Worm (Caenorhabditis elegans): ENCODE results near the gene col-75.

col-75 gene

ce11 chrII:6449656-6450055, 23.6 kb downstream of the col-75 start, which contains the start of gene nhr-22 (continued):
- TF ChIP-seq ztf-11 (tag; optimal IDR thresholded peaks at IDR 0.05) (no peak), nhr-28 (tag; optimal IDR thresholded peaks at IDR 0.05) (no peak), pqm-1 (tag; optimal IDR thresholded peaks at IDR 0.05) (no peak), fos-1 (tag; optimal IDR thresholded peaks at IDR 0.05) (no peak), lin-14 (GFP tag; optimal IDR thresholded peaks at IDR 0.05) (peak; percentile 29)

- no peak for TF ChIP-seq pag-3 (tag; optimal IDR thresholded peaks at IDR 0.05; ENCODE audit: borderline replicate concordance, insufficient read depth)
- peak; percentile 53 for TF ChIP-seq nhr-85 (tag)
- no peak for TF ChIP-seq mef-2 (tag; optimal IDR thresholded peaks at IDR 0.05)
- TF ChIP-seq pax-3 (tag; optimal IDR thresholded peaks at IDR 0.05): no peak
- TF ChIP-seq lsy-2 (tag; optimal IDR thresholded peaks at IDR 0.05): peak; percentile 68 to 80
- peak in 1 of 2 experiments; percentile 71 for TF ChIP-seq mdl-1 (tag; optimal IDR thresholded peaks at IDR 0.05)
- peak; percentile 41 for TF ChIP-seq skn-1 (tag; optimal IDR thresholded peaks at IDR 0.05)
- peak; percentile 62 for TF ChIP-seq nhr-20 (tag; optimal IDR thresholded peaks at IDR 0.05)
- TF ChIP-seq pqm-1 (tag; optimal IDR thresholded peaks at IDR 0.05): no peak
- TF ChIP-seq lin-14 (GFP tag; optimal IDR thresholded peaks at IDR 0.05): peak; percentile 81
- TF ChIP-seq F16B12.6 (tag; optimal IDR thresholded peaks at IDR 0.05): peak; percentile 41
- TF ChIP-seq ztf-11 (tag; optimal IDR thresholded peaks at IDR 0.05): peak in 1 of 2 experiments; percentile 23
- peak; percentile 59 for TF ChIP-seq rnt-1 (tag; optimal IDR thresholded peaks at IDR 0.05)
- TF ChIP-seq lin-13 (GFP tag; optimal IDR thresholded peaks at IDR 0.05): peak; percentile 44
- TF ChIP-seq snu-23 (GFP tag; optimal IDR thresholded peaks at IDR 0.05): peak; percentile 66
- peak; percentile 35; the same call in 1 of the 2 replicates for TF ChIP-seq nhr-19 (GFP tag; conservative IDR thresholded peaks at IDR 0.05)
- TF ChIP-seq lin-15B (tag; optimal IDR thresholded peaks at IDR 0.05): peak; percentile 27
- TF ChIP-seq nhr-71 (tag; optimal IDR thresholded peaks at IDR 0.05): peak; percentile 59
- peak; percentile 62 to 66 for TF ChIP-seq efl-1 (optimal IDR thresholded peaks at IDR 0.05)
- peak; percentile 65 to 94 for TF ChIP-seq efl-1 (GFP tag; optimal IDR thresholded peaks at IDR 0.05 in 1 of 2)
- TF ChIP-seq blmp-1 (tag; optimal IDR thresholded peaks at IDR 0.05): peak; percentile 70
- peak; percentile 0 for TF ChIP-seq elt-2 (tag; optimal IDR thresholded peaks at IDR 0.05)
- TF ChIP-seq swsn-7 (tag; optimal IDR thresholded peaks at IDR 0.05): peak; percentile 55
- TF ChIP-seq lin-35 (GFP tag; optimal IDR thresholded peaks at IDR 0.05): peak; percentile 60 to 77
- peak; percentile 72 for TF ChIP-seq C16A3.4 (tag; optimal IDR thresholded peaks at IDR 0.05)
- no peak for TF ChIP-seq efl-3 (GFP tag; optimal IDR thresholded peaks at IDR 0.05)
- peak; percentile 85 for TF ChIP-seq mep-1 (tag; optimal IDR thresholded peaks at IDR 0.05)
- peak; percentile 19 for TF ChIP-seq ztf-4 (tag; optimal IDR thresholded peaks at IDR 0.05)
- peak; percentile 40 to 76 (median 61) for TF ChIP-seq dpl-1 (GFP tag; optimal IDR thresholded peaks at IDR 0.05)
- TF ChIP-seq ceh-82 (tag; optimal IDR thresholded peaks at IDR 0.05): peak in 1 of 3 experiments; percentile 25
- TF ChIP-seq xbp-1 (tag; optimal IDR thresholded peaks at IDR 0.05): peak; percentile 31
- no peak for TF ChIP-seq fkh-4 (tag; optimal IDR thresholded peaks at IDR 0.05; ENCODE audit: borderline replicate concordance)
- no peak for TF ChIP-seq fos-1 (tag; optimal IDR thresholded peaks at IDR 0.05)
- TF ChIP-seq unc-86 (tag; optimal IDR thresholded peaks at IDR 0.05): no peak
- peak in 1 of 6 experiments; percentile 30 for TF ChIP-seq elt-3 (tag; optimal IDR thresholded peaks at IDR 0.05)
- TF ChIP-seq nhr-47 (tag; optimal IDR thresholded peaks at IDR 0.05): peak; percentile 10
- no peak for TF ChIP-seq nhr-237 (tag; optimal IDR thresholded peaks at IDR 0.05)
- TF ChIP-seq snpc-4 (tag; optimal IDR thresholded peaks at IDR 0.05): peak; percentile 22
- peak; percentile 52 for TF ChIP-seq dsc-1 (tag; optimal IDR thresholded peaks at IDR 0.05)
Observed at ce11 chrII:6453341-6453806, 27.3 kb downstream of the col-75 start, which contains the start of gene atg-16.2. Gene atg-16.2 (minus strand): TSS chrII:6453391.

ce11 chrII:6454671-6455070, 28.6 kb downstream of the col-75 start, which contains the start of gene aptf-1:
Gene aptf-1 (plus strand): TSS chrII:6454971.
- TF ChIP-seq C04F5.9 (tag; optimal IDR thresholded peaks at IDR 0.05): no peak
- TF ChIP-seq ceh-90 (tag; optimal IDR thresholded peaks at IDR 0.05): no peak
- TF ChIP-seq zip-4 (GFP tag; optimal IDR thresholded peaks at IDR 0.05): no peak
- no peak for TF ChIP-seq ama-1 (optimal IDR thresholded peaks at IDR 0.05)
- no peak for TF ChIP-seq mab-9 (GFP tag; IDR thresholded peaks at IDR 0.05)
- no peak for TF ChIP-seq lin-14 (GFP tag; optimal IDR thresholded peaks at IDR 0.05)
